Fruit fly (Drosophila melanogaster) whole organism, embryonic: Measurements from ENCODE around the gene Oatp74D.

Experiments
- Atf3 ChIP-seq: fragments of 200-800 bp; sonication (Bioruptor generic); optimal IDR thresholded peaks from 3 replicates; lab custom pipeline; 2016; ENCODE audit warnings: missing biosample characterization, missing genetic modification characterization
- Dfd ChIP-seq, 2 experiments: fragments of >200 bp; optimal IDR thresholded peaks; 2 replicates each; lab custom pipeline; 2017; ENCODE audit warnings: missing biosample characterization in 2 of 2, missing genetic modification characterization in 2 of 2
- Sox102F ChIP-seq: fragments of 200-800 bp; sonication (Bioruptor generic); optimal IDR thresholded peaks from 2 replicates; lab custom pipeline; 2018; ENCODE audit warnings: missing biosample characterization, mild to moderate bottlenecking, missing genetic modification characterization, moderate library complexity
- crol ChIP-seq: fragments of 200-800 bp; sonication (Bioruptor generic); IDR thresholded peaks from 2 replicates; pipeline ENCODE4 v1.3.6; 2022; ENCODE audit warnings: missing biosample characterization, missing genetic modification characterization
- crp ChIP-seq, 2 experiments: fragments of 200-800 bp; sonication (Bioruptor generic); optimal IDR thresholded peaks; 2 replicates in 1 of 2; 3 replicates in 1 of 2; lab custom pipeline; 2017; ENCODE audit warnings: missing biosample characterization in 2 of 2, missing genetic modification characterization in 2 of 2, mild to moderate bottlenecking in 1 of 2, moderate library complexity in 1 of 2
- dan ChIP-seq: fragments of 200-800 bp; sonication (Bioruptor generic); IDR thresholded peaks from 2 replicates; pipeline ENCODE4 v1.3.6; 2022; ENCODE audit warnings: missing biosample characterization, missing genetic modification characterization
- kay ChIP-seq: fragments of 200-800 bp; sonication (Bioruptor generic); optimal IDR thresholded peaks from 2 replicates; lab custom pipeline; 2016; ENCODE audit warnings: missing biosample characterization, missing genetic modification characterization
- mirr ChIP-seq: fragments of 200-800 bp; sonication (Bioruptor generic); optimal IDR thresholded peaks from 3 replicates; lab custom pipeline; 2018; ENCODE audit warnings: missing biosample characterization, mild to moderate bottlenecking, missing genetic modification characterization
- otp ChIP-seq: fragments of 200-800 bp; sonication (Bioruptor generic); IDR thresholded peaks from 3 replicates; pipeline ENCODE4, ENCODE4 v1.3.6; 2022; ENCODE audit warnings: missing biosample characterization, missing genetic modification characterization
- schlank ChIP-seq: fragments of 200-800 bp; sonication (Bioruptor generic); optimal IDR thresholded peaks from 2 replicates; lab custom pipeline; 2018; ENCODE audit warnings: missing biosample characterization, mild to moderate bottlenecking, missing genetic modification characterization
- trh ChIP-seq: fragments of 200-800 bp; sonication (Bioruptor generic); optimal IDR thresholded peaks from 2 replicates; lab custom pipeline; 2016; ENCODE audit warnings: missing biosample characterization, missing genetic modification characterization

DNA sequence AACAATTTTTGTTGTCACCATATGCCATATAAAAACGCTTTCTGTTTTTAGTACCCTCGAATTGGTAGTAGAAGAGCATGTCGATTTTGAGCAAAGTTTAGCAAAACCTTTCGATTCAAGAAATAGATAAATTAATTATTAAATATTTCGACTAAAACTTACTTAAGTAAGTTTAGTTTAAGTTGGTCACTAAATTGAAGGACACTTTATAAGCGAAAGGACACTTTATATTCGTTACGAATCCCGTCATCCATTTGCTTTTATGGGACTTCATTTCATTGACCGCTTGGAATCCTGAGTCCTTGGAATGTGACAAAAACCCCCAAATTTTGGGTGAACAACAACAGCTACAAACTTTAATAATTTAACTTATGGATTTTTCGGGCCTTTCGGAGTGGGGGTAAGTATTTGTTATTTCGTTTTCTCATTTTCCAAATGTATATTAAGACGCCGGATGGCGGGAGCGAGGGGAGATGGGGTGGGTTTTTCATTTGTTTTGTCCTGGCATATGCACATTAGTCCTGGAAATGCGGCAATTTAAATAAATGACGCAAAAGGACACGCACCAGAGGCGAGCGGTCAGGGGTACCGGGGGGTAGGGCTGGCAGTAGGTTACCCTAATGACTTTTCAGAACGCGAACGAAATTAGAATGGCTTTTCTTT, 27.9 kb upstream of the Oatp74D start:
- TF ChIP-seq Dfd (GFP tag; optimal IDR thresholded peaks at IDR 0.05; lab: Kevin White, UChicago), result no peak
- TF ChIP-seq trh (GFP tag; lab: Kevin White, UChicago), result no peak
- TF ChIP-seq schlank, result no peak
- no peak for TF ChIP-seq dan (GFP tag; lab: Robert Waterston, UW)
- TF ChIP-seq crp (GFP tag; optimal IDR thresholded peaks at IDR 0.05; lab: Kevin White, UChicago), result no peak
- no peak for TF ChIP-seq Atf3 (GFP tag; lab: Kevin White, UChicago)
- TF ChIP-seq kay, result no peak
- no peak for TF ChIP-seq mirr (GFP tag; lab: Kevin White, UChicago)
- no peak for TF ChIP-seq otp
- peak; percentile 50 for TF ChIP-seq Sox102F
- TF ChIP-seq crol (GFP tag; lab: Robert Waterston, UW), result peak; percentile 77
